Worm (Caenorhabditis elegans) whole organism, L4 larva: Measurements from ENCODE around the gene math-4.

ENCODE experiments used
- F10B5.3 ChIP-seq: sonication (generic microtip); optimal IDR thresholded peaks from 2 replicates; lab custom pipeline; 2016; ENCODE audit warnings: mild to moderate bottlenecking, missing genetic modification characterization, missing compliant biosample characterization
- T20F7.1 ChIP-seq: fragments of 200-800 bp; sonication (Bioruptor generic); optimal IDR thresholded peaks from 2 replicates; lab custom pipeline; 2018; ENCODE audit warnings: mild to moderate bottlenecking, missing genetic modification characterization, missing compliant biosample characterization
- Y105C5A.15 ChIP-seq: fragments of 200-800 bp; sonication (Bioruptor generic); IDR thresholded peaks from 2 replicates; pipeline ENCODE4 v1.3.6; 2022; ENCODE audit warnings: missing genetic modification characterization, missing compliant biosample characterization
- Y75B8A.6 ChIP-seq: fragments of 200-800 bp; sonication (Bioruptor generic); IDR thresholded peaks from 2 replicates; pipeline ENCODE4 v1.3.6; 2022; ENCODE audit warnings: missing genetic modification reagents, missing genetic modification characterization, missing compliant biosample characterization
- aha-1 ChIP-seq: fragments of 150-350 bp; peaks from one replicate; lab custom pipeline; 2014; ENCODE audit warnings: missing biosample characterization, missing genetic modification characterization
- attf-4 ChIP-seq: sonication (generic microtip); optimal IDR thresholded peaks from 3 replicates; lab custom pipeline; 2017; ENCODE audit warnings: missing biosample characterization, missing genetic modification characterization
- ceh-20 ChIP-seq: fragments of 200-800 bp; sonication (Bioruptor generic); IDR thresholded peaks from 2 replicates; pipeline ENCODE4 v1.3.6; 2022; ENCODE audit warnings: missing genetic modification reagents, missing genetic modification characterization, missing compliant biosample characterization
- ceh-32 ChIP-seq: sonication (generic microtip); optimal IDR thresholded peaks from 2 replicates; lab custom pipeline; 2016; ENCODE audit warnings: mild to moderate bottlenecking, missing genetic modification characterization, missing compliant biosample characterization; ENCODE audit not compliant: poor library complexity
- daf-19 ChIP-seq: fragments of 200-800 bp; sonication (Bioruptor generic); conservative IDR thresholded peaks from 2 replicates; pipeline ENCODE4 v1.3.6; 2022; ENCODE audit warnings: missing genetic modification characterization, missing compliant biosample characterization
- daf-8 ChIP-seq: fragments of 200-800 bp; sonication (Bioruptor generic); IDR thresholded peaks from 2 replicates; pipeline ENCODE4 v1.3.6; 2022; ENCODE audit warnings: missing genetic modification characterization, missing compliant biosample characterization
- dmd-6 ChIP-seq: fragments of 200-800 bp; sonication (Bioruptor generic); IDR thresholded peaks from 2 replicates; pipeline ENCODE4 v1.3.6; 2022; ENCODE audit warnings: missing genetic modification reagents, missing genetic modification characterization, missing compliant biosample characterization
- dmd-9 ChIP-seq: fragments of 200-800 bp; sonication (Bioruptor generic); IDR thresholded peaks from 2 replicates; pipeline ENCODE4 v1.3.6; 2022; ENCODE audit warnings: missing genetic modification reagents, missing genetic modification characterization, missing compliant biosample characterization
- dve-1 ChIP-seq: sonication (generic microtip); optimal IDR thresholded peaks from 2 replicates; lab custom pipeline; 2017; ENCODE audit warnings: antibody characterized with exemption, mild to moderate bottlenecking, missing genetic modification characterization, missing compliant biosample characterization; ENCODE audit not compliant: insufficient read depth
- egl-27 ChIP-seq: sonication (generic microtip); optimal IDR thresholded peaks from 3 replicates; lab custom pipeline; 2017; ENCODE audit warnings: missing biosample characterization, missing genetic modification reagents, missing genetic modification characterization
- fkh-10 ChIP-seq: fragments of 150-350 bp; optimal IDR thresholded peaks from 2 replicates; lab custom pipeline; 2014; ENCODE audit warnings: missing biosample characterization, missing genetic modification reagents, missing genetic modification characterization
- fos-1 ChIP-seq: fragments of 150-350 bp; optimal IDR thresholded peaks from 2 replicates; lab custom pipeline; 2014; ENCODE audit warnings: missing biosample characterization, missing genetic modification characterization
- jun-1 ChIP-seq: fragments of 150-350 bp; optimal IDR thresholded peaks from 2 replicates; lab custom pipeline; 2014; ENCODE audit warnings: missing biosample characterization, missing genetic modification reagents, missing genetic modification characterization
- lim-7 ChIP-seq: fragments of 200-800 bp; sonication (Bioruptor generic); IDR thresholded peaks from 2 replicates; pipeline ENCODE4 v1.3.6; 2022; ENCODE audit warnings: missing genetic modification characterization, missing compliant biosample characterization
- madf-5 ChIP-seq, 2 experiments: fragments of 200-800 bp; sonication (Bioruptor generic); IDR thresholded peaks; 2 replicates each; pipeline ENCODE4 v1.3.6; 2022; ENCODE audit warnings: missing compliant biosample characterization in 2 of 2, missing genetic modification characterization in 2 of 2
- mes-2 ChIP-seq: sonication (generic microtip); optimal IDR thresholded peaks from 2 replicates; lab custom pipeline; 2016; ENCODE audit warnings: missing genotype, mild to moderate bottlenecking, missing genetic modification characterization, missing compliant biosample characterization; ENCODE audit not compliant: poor library complexity, severe bottlenecking
- mxl-2 ChIP-seq: fragments of 200-800 bp; sonication (Bioruptor generic); conservative IDR thresholded peaks from 2 replicates; pipeline ENCODE4 v1.3.6; 2022; ENCODE audit warnings: missing genetic modification reagents, missing genetic modification characterization, missing compliant biosample characterization
- mxl-3 ChIP-seq: fragments of 200-800 bp; sonication (Bioruptor generic); optimal IDR thresholded peaks from 2 replicates; lab custom pipeline; 2018; ENCODE audit warnings: mild to moderate bottlenecking, missing genetic modification characterization, missing compliant biosample characterization
- nhr-102 ChIP-seq: sonication (generic microtip); optimal IDR thresholded peaks from 2 replicates; lab custom pipeline; 2016; ENCODE audit warnings: mild to moderate bottlenecking, missing genetic modification characterization, moderate library complexity, missing compliant biosample characterization
- nhr-42 ChIP-seq: fragments of 200-800 bp; sonication (Bioruptor generic); IDR thresholded peaks from 2 replicates; pipeline ENCODE4 v1.3.6; 2022; ENCODE audit warnings: missing genetic modification characterization, missing compliant biosample characterization
- nhr-77 ChIP-seq: fragments of 150-350 bp; optimal IDR thresholded peaks from 2 replicates; lab custom pipeline; 2014; ENCODE audit warnings: missing biosample characterization, missing genetic modification characterization
- php-3 ChIP-seq: fragments of 200-800 bp; sonication (Bioruptor generic); IDR thresholded peaks from 2 replicates; pipeline ENCODE4 v1.3.6; 2022; ENCODE audit warnings: missing genetic modification reagents, missing genetic modification characterization, missing compliant biosample characterization
- spr-1 ChIP-seq: sonication (generic microtip); optimal IDR thresholded peaks from 2 replicates; lab custom pipeline; 2016; ENCODE audit warnings: mild to moderate bottlenecking, missing genetic modification characterization, missing compliant biosample characterization
- tra-1 ChIP-seq: fragments of 200-800 bp; sonication (Bioruptor generic); IDR thresholded peaks from 2 replicates; pipeline ENCODE4 v1.3.6; 2022; ENCODE audit warnings: missing genetic modification reagents, missing genetic modification characterization, missing compliant biosample characterization
- unc-39 ChIP-seq: sonication (generic microtip); optimal IDR thresholded peaks from 2 replicates; lab custom pipeline; 2017; ENCODE audit warnings: missing biosample characterization, missing genetic modification characterization
- unc-62 ChIP-seq, 3 experiments: fragments of 150-350 bp in 1 of 3; sonication (generic microtip); optimal IDR thresholded peaks in 2 of 3; peaks in 1 of 3; 1 replicate in 1 of 3; 2 replicates in 2 of 3; lab custom pipeline; 2014 to 2017; ENCODE audit warnings: missing biosample characterization in 3 of 3, missing genetic modification characterization in 3 of 3, missing genetic modification reagents in 3 of 3, missing genotype in 1 of 3
- zfp-2 ChIP-seq: sonication (generic microtip); optimal IDR thresholded peaks from 2 replicates; lab custom pipeline; 2016; ENCODE audit warnings: mild to moderate bottlenecking, missing genetic modification characterization, missing compliant biosample characterization
- zfp-3 ChIP-seq: fragments of 200-800 bp; sonication (Bioruptor generic); conservative IDR thresholded peaks from 2 replicates; pipeline ENCODE4 v1.3.6; 2022; ENCODE audit warnings: missing genetic modification reagents, missing genetic modification characterization, missing compliant biosample characterization
- zip-2 ChIP-seq: fragments of 150-350 bp; optimal IDR thresholded peaks from 2 replicates; lab custom pipeline; 2014; ENCODE audit warnings: missing biosample characterization, missing genetic modification characterization
- ztf-11 ChIP-seq: fragments of 150-350 bp; optimal IDR thresholded peaks from 2 replicates; lab custom pipeline; 2014; ENCODE audit warnings: missing biosample characterization, missing genetic modification characterization

math-4 gene

ce11 chrII:1756582-1756981, 25.8 kb downstream of the math-4 start, which contains the start of gene fbxb-53:
Gene fbxb-53, plus strand, starts transcription at chrII:1756882.
- TF ChIP-seq nhr-77 (tag; lab: Kevin White, UChicago) (no peak), jun-1 (tag; lab: Kevin White, UChicago) (no peak), unc-62 (GFP tag; optimal IDR thresholded peaks at IDR 0.05 in 1 of 2; lab: Kevin White, UChicago) (peak in 1 of 2 experiments; percentile 31), unc-62 (tag; optimal IDR thresholded peaks at IDR 0.05; lab: Kevin White, UChicago) (no peak)

ce11 chrII:1756072-1756471, 26.3 kb downstream of the math-4 start, which contains the start of gene F36H5.17:
Gene F36H5.17, minus strand, starts transcription at chrII:1756172.
- no peak for TF ChIP-seq F10B5.3 (tag; lab: Kevin White, UChicago)
- no peak for TF ChIP-seq T20F7.1
- no peak for TF ChIP-seq mxl-3 (GFP tag; lab: Kevin White, UChicago)
- no peak for TF ChIP-seq zip-2
- no peak for TF ChIP-seq unc-39 (tag; lab: Kevin White, UChicago)
- no peak for TF ChIP-seq nhr-102 (tag; lab: Kevin White, UChicago)
- no peak for TF ChIP-seq mxl-2 (GFP tag; lab: Robert Waterston, UW)
- TF ChIP-seq fos-1 (tag; lab: Kevin White, UChicago) = no peak
- TF ChIP-seq daf-8 (GFP tag; lab: Robert Waterston, UW) = no peak
- TF ChIP-seq tra-1 (GFP tag; lab: Robert Waterston, UW) = no peak
- TF ChIP-seq php-3 = no peak
- TF ChIP-seq Y75B8A.6 = no peak
- TF ChIP-seq lim-7 (GFP tag; lab: Robert Waterston, UW) = no peak
- no peak for TF ChIP-seq egl-27 (tag; lab: Kevin White, UChicago)
- TF ChIP-seq unc-62 (GFP tag; optimal IDR thresholded peaks at IDR 0.05 in 1 of 2; lab: Kevin White, UChicago) = no peak
- TF ChIP-seq unc-62 (tag; optimal IDR thresholded peaks at IDR 0.05; lab: Kevin White, UChicago) = no peak
- no peak for TF ChIP-seq dmd-9 (GFP tag; lab: Robert Waterston, UW)
- no peak for TF ChIP-seq nhr-42
- no peak for TF ChIP-seq ceh-32 (tag; lab: Kevin White, UChicago)

ce11 chrII:1752990-1753389, 29.4 kb downstream of the math-4 start, which contains the start of gene F36H5.9:
Gene F36H5.9, minus strand, starts transcription at chrII:1753090.
- TF ChIP-seq nhr-42 = no peak

ce11 chrII:1750413-1750812, 32.0 kb downstream of the math-4 start, which contains the start of the genes F36H5.13 and F36H5.8:
Gene F36H5.13, minus strand, starts transcription at chrII:1750513.
Gene F36H5.8, minus strand, starts transcription at chrII:1750686.
- TF ChIP-seq attf-4 (no peak), aha-1 (tag; lab: Kevin White, UChicago) (peak; percentile 9)

ce11 chrII:1744183-1744582, 38.2 kb downstream of the math-4 start, which contains the start of gene clec-19:
Gene clec-19, plus strand, starts transcription at chrII:1744483.
- TF ChIP-seq ztf-11 (tag; lab: Kevin White, UChicago) (no peak), ceh-20 (GFP tag; lab: Robert Waterston, UW) (no peak), mes-2 (tag; lab: Kevin White, UChicago) (no peak), fkh-10 (GFP tag; lab: Kevin White, UChicago) (no peak), spr-1 (no peak), mxl-3 (GFP tag; lab: Kevin White, UChicago) (no peak), attf-4 (no peak), zfp-2 (tag; lab: Kevin White, UChicago) (no peak), madf-5 (GFP tag; IDR thresholded peaks at IDR 0.05; lab: Robert Waterston, UW) (no peak), dmd-6 (GFP tag; lab: Robert Waterston, UW) (no peak), dve-1 (tag; lab: Kevin White, UChicago) (no peak), zfp-3 (GFP tag; lab: Robert Waterston, UW) (no peak), zip-2 (no peak), Y105C5A.15 (GFP tag; lab: Robert Waterston, UW) (no peak), unc-39 (tag; lab: Kevin White, UChicago) (no peak), daf-19 (GFP tag; lab: Robert Waterston, UW) (no peak)
